Worm (Caenorhabditis elegans): ENCODE results near the gene cnc-6.
A peak's percentile ranks its signal among the peaks of the same experiment; 100 is the strongest.

Gene cnc-6

DNA sequence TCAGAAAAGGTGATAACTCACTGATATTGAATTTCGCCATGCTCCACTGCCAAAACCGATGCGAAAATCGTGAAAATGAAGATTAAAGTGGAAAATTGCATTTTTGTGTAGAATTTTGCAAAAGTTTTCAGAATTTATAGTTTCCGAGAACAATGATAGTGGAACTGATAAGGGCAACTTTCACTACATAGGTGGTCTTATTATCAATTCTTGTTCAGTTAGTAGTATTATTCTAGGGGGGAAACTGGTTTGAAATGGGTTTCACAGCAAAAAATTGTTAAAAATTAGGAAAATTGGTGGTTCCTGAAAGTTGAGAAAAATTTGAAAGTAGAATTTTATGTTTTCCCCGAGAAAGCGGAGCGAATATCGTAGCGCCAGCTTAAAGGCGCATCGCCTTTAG is 5.2 kb upstream of the cnc-6 start, which contains the start of gene Y46E12A.5:
Gene Y46E12A.5, minus strand, starts transcription at position 101 of the 400 bp plus-strand sequence.
- TF ChIP-seq unc-62 (GFP tag; optimal IDR thresholded peaks at IDR 0.05 in 1 of 2) (peak in 1 of 2 experiments; percentile 29), unc-62 (tag; optimal IDR thresholded peaks at IDR 0.05) (no peak), spr-1 (tag; optimal IDR thresholded peaks at IDR 0.05) (no peak)

DNA sequence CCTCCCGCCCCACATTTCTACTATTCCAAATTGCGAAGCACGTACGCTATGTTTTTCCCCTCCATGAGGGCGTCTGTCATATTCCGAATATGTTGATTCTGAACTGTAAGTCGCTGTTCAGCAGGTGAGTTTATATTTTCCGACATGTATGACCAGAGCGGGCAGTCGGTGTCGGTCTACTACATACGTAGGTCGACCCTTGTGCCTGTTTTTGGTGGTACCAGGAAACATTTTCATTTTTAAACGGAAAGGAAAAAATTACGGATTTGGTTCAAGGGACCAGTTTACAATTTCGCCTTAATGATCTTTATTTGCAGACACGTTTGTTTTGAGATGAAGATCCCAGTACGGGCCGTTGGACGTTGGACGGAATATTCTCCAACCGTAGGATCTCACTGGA is 4.7 kb upstream of the cnc-6 start, which contains the start of gene Y46E12A.2:
Gene Y46E12A.2, plus strand, starts transcription at position 301 of the 400 bp plus-strand sequence.
- TF ChIP-seq nhr-6 (tag; optimal IDR thresholded peaks at IDR 0.05), result no peak
- TF ChIP-seq ceh-28 (tag; optimal IDR thresholded peaks at IDR 0.05), result no peak
- TF ChIP-seq unc-62 (GFP tag; optimal IDR thresholded peaks at IDR 0.05 in 1 of 2), result no peak
- no peak for TF ChIP-seq unc-62 (tag; optimal IDR thresholded peaks at IDR 0.05)
- TF ChIP-seq ctbp-1 (GFP tag; IDR thresholded peaks at IDR 0.05), result no peak
- no peak for TF ChIP-seq ztf-7 (tag; optimal IDR thresholded peaks at IDR 0.05)
- TF ChIP-seq nhr-41 (GFP tag; IDR thresholded peaks at IDR 0.05), result no peak
- TF ChIP-seq unc-39 (tag; optimal IDR thresholded peaks at IDR 0.05), result no peak
- no peak for TF ChIP-seq nhr-42 (GFP tag; IDR thresholded peaks at IDR 0.05)
- TF ChIP-seq lim-7 (GFP tag; IDR thresholded peaks at IDR 0.05), result no peak
- TF ChIP-seq ceh-32 (tag; optimal IDR thresholded peaks at IDR 0.05; ENCODE audit: poor library complexity), result no peak

ce11 chrIII:1764463-1764862 is 1.1 kb downstream of the cnc-6 start:
- TF ChIP-seq F26F4.8 (GFP tag; conservative IDR thresholded peaks at IDR 0.05), result no peak
- TF ChIP-seq set-16 (GFP tag; IDR thresholded peaks at IDR 0.05), result peak; percentile 82

DNA sequence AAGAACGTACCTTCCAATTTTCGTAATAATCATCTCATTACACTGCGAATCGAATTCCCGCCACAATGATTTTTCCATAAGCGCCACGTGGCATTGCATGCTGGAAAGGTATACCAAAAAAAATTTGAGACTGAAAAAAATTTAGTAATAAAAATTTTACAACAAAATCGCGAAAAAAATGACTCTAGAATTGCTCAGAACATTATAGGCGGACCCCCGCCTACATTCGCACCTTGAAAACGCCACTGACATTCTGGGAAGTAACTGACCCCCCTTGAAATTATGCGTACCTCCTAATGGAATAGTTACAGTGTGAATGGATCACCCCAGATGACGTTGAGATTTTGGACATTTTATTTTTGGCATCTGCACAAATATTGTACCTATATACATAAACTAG is 6.7 kb downstream of the cnc-6 start, which contains the start of gene tbx-43:
Gene tbx-43, minus strand, starts transcription at position 101 of the 400 bp plus-strand sequence.
- peak; percentile 25 for TF ChIP-seq aha-1 (tag)
- no peak for TF ChIP-seq tag-97 (GFP tag; IDR thresholded peaks at IDR 0.05)

DNA sequence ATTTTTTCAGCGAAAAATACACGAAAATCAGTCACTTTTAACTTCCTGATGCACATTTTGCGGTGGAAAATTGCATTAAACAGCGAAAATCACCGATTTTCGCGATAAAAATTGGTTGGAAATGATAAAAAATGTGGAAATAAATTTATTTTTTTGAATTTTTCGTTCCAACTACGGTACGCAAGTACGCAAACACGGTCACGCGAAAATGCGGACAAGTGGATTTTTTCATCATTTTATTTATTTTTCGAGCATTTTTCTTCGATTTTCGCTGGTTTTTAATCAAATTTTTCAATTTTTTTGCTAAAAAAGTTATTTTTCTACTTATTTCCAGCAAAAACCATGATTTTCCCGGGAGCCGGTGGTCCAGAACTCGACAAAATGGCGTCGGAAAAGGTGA is 14.1 kb downstream of the cnc-6 start, which contains the start of gene Y39A3CL.3:
Gene Y39A3CL.3, plus strand, starts transcription at position 335 of the 400 bp plus-strand sequence.
- no peak for TF ChIP-seq skn-1 (tag; optimal IDR thresholded peaks at IDR 0.05)
- no peak for TF ChIP-seq dmd-8 (GFP tag; IDR thresholded peaks at IDR 0.05)
- TF ChIP-seq lir-3 (tag; optimal IDR thresholded peaks at IDR 0.05), result no peak
- TF ChIP-seq F44E2.7 (GFP tag; IDR thresholded peaks at IDR 0.05), result no peak
- TF ChIP-seq mdl-1 (tag; optimal IDR thresholded peaks at IDR 0.05), result no peak
- TF ChIP-seq rbr-2 (tag; optimal IDR thresholded peaks at IDR 0.05), result no peak
- no peak for TF ChIP-seq ceh-62 (tag; optimal IDR thresholded peaks at IDR 0.05)
- no peak for TF ChIP-seq egl-27 (tag; optimal IDR thresholded peaks at IDR 0.05)
- TF ChIP-seq dpl-1 (GFP tag; optimal IDR thresholded peaks at IDR 0.05), result peak; percentile 51
- TF ChIP-seq lin-13 (GFP tag; optimal IDR thresholded peaks at IDR 0.05), result no peak
- no peak for TF ChIP-seq saeg-2 (GFP tag; IDR thresholded peaks at IDR 0.05)
- TF ChIP-seq madf-5 (GFP tag; IDR thresholded peaks at IDR 0.05), result no peak
- no peak for TF ChIP-seq ctbp-1 (GFP tag; IDR thresholded peaks at IDR 0.05)
- peak; percentile 3 for TF ChIP-seq mep-1 (tag; optimal IDR thresholded peaks at IDR 0.05)
- TF ChIP-seq pqm-1 (tag; optimal IDR thresholded peaks at IDR 0.05), result no peak
- TF ChIP-seq spr-3 (GFP tag; optimal IDR thresholded peaks at IDR 0.05), result no peak
- no peak for TF ChIP-seq egl-43 (GFP tag; IDR thresholded peaks at IDR 0.05)
- TF ChIP-seq lsy-2 (tag; optimal IDR thresholded peaks at IDR 0.05), result peak; percentile 58 to 97
- peak; percentile 58 for TF ChIP-seq mes-2 (tag; optimal IDR thresholded peaks at IDR 0.05; ENCODE audit: poor library complexity, severe bottlenecking)
- TF ChIP-seq ceh-82 (tag; optimal IDR thresholded peaks at IDR 0.05), result no peak
- TF ChIP-seq php-3 (GFP tag; IDR thresholded peaks at IDR 0.05), result no peak
- TF ChIP-seq nhr-41 (GFP tag; IDR thresholded peaks at IDR 0.05), result no peak
- no peak for TF ChIP-seq ZK546.5 (tag; optimal IDR thresholded peaks at IDR 0.05)
- no peak for TF ChIP-seq nhr-25 (tag; optimal IDR thresholded peaks at IDR 0.05; ENCODE audit: borderline replicate concordance, insufficient read depth)
- TF ChIP-seq hif-1 (tag; optimal IDR thresholded peaks at IDR 0.05), result no peak
- no peak for TF ChIP-seq hmg-1.1 (GFP tag; IDR thresholded peaks at IDR 0.05)
- no peak for TF ChIP-seq nhr-76 (tag; optimal IDR thresholded peaks at IDR 0.05)
- peak; percentile 50 for TF ChIP-seq aha-1 (tag)

Data from whole organism, L4 larva.